Fruit fly (Drosophila melanogaster): ENCODE data around the gene CG13996.

- TF ChIP-seq CG33017 (tag; optimal IDR thresholded peaks at IDR 0.05), result no peak
- TF ChIP-seq pad (GFP tag; optimal IDR thresholded peaks at IDR 0.05), result no peak
- TF ChIP-seq Mnt (GFP tag; optimal IDR thresholded peaks at IDR 0.05), result no peak
- TF ChIP-seq cnc (optimal IDR thresholded peaks at IDR 0.05), result no peak
- no peak for TF ChIP-seq bab1 (GFP tag; optimal IDR thresholded peaks at IDR 0.05)
- TF ChIP-seq cic (GFP tag; optimal IDR thresholded peaks at IDR 0.05), result no peak
- no peak for TF ChIP-seq CG11617 (GFP tag; optimal IDR thresholded peaks at IDR 0.05)
- TF ChIP-seq Crg-1 (GFP tag; optimal IDR thresholded peaks at IDR 0.05), result no peak
- no peak for TF ChIP-seq CG12768 (GFP tag; optimal IDR thresholded peaks at IDR 0.05)
Observed at dm6 chr2L:6045484-6045883, 24.8 kb downstream of the CG13996 start.
